Fruit fly (Drosophila melanogaster): ENCODE measurements around the gene CG42818.

The CG42818 gene

dm6 chr2L:16257227-16258071 lies 15.7 kb downstream of the CG42818 start, which contains the start of the genes PRL-1 and EndoGI:
PRL-1 (minus strand) TSS chr2L:16257606.
EndoGI (plus strand) TSS chr2L:16257688.
- peak; percentile 73; the same call in 1 of the 3 replicates for TF ChIP-seq gce (GFP tag; IDR thresholded peaks at IDR 0.05)
- TF ChIP-seq CG9797 (GFP tag; optimal IDR thresholded peaks at IDR 0.05), result no peak
- peak; percentile 70 for TF ChIP-seq lbe (GFP tag; optimal IDR thresholded peaks at IDR 0.05)
- TF ChIP-seq mam (GFP tag; optimal IDR thresholded peaks at IDR 0.05), result peak; percentile 16
- no peak for TF ChIP-seq danr (GFP tag; IDR thresholded peaks at IDR 0.05)
- no peak for TF ChIP-seq Poxn (GFP tag; IDR thresholded peaks at IDR 0.05)
- TF ChIP-seq prd (optimal IDR thresholded peaks at IDR 0.05), result no peak
- peak; percentile 65; the same call in 1 of the 3 replicates for TF ChIP-seq prd (GFP tag; IDR thresholded peaks at IDR 0.05)
- TF ChIP-seq sug (tag; optimal IDR thresholded peaks at IDR 0.05), result peak; percentile 77
- no peak for TF ChIP-seq pita (GFP tag; optimal IDR thresholded peaks at IDR 0.05)
- peak; percentile 84 for TF ChIP-seq CG18262 (tag; optimal IDR thresholded peaks at IDR 0.05)
- TF ChIP-seq yki (optimal IDR thresholded peaks at IDR 0.05), result no peak
- peak; percentile 59; the same call in 1 of the 3 replicates for TF ChIP-seq B-H1 (GFP tag; IDR thresholded peaks at IDR 0.05)
- TF ChIP-seq TFAM (GFP tag; optimal IDR thresholded peaks at IDR 0.05), result no peak
- TF ChIP-seq CG9727 (GFP tag; optimal IDR thresholded peaks at IDR 0.05), result peak; percentile 71
- TF ChIP-seq pros (GFP tag; optimal IDR thresholded peaks at IDR 0.05), result no peak
- peak; percentile 60 for TF ChIP-seq onecut (GFP tag; IDR thresholded peaks at IDR 0.05)
- TF ChIP-seq CoRest (tag; optimal IDR thresholded peaks at IDR 0.05), result peak; percentile 84
- no peak for TF ChIP-seq nau (GFP tag; optimal IDR thresholded peaks at IDR 0.05)
- no peak for TF ChIP-seq Mrtf (GFP tag; IDR thresholded peaks at IDR 0.05)
- 0 out of 2 replicates have a peak, but pooled peaks have one; percentile 62 for TF ChIP-seq seq (GFP tag; IDR thresholded peaks at IDR 0.05)
- TF ChIP-seq CG14860 (GFP tag; IDR thresholded peaks at IDR 0.05; ENCODE audit: partially characterized antibody), result peak; percentile 100
- peak; percentile 59 for TF ChIP-seq sqz (GFP tag; optimal IDR thresholded peaks at IDR 0.05)
- TF ChIP-seq pho (GFP tag; optimal IDR thresholded peaks at IDR 0.05), result peak; percentile 48
- TF ChIP-seq crol (GFP tag; IDR thresholded peaks at IDR 0.05), result no peak
- TF ChIP-seq cato (GFP tag; optimal IDR thresholded peaks at IDR 0.05; ENCODE audit: borderline replicate concordance), result peak; percentile 17
- peak; percentile 37; the same call in 1 of the 2 replicates for TF ChIP-seq Ravus (GFP tag; IDR thresholded peaks at IDR 0.05)
- TF ChIP-seq ab (GFP tag; optimal IDR thresholded peaks at IDR 0.05), result no peak
- no peak for TF ChIP-seq CG43689 (GFP tag; IDR thresholded peaks at IDR 0.05)
- TF ChIP-seq HLH3B (GFP tag; IDR thresholded peaks at IDR 0.05), result peak; percentile 84; the same call in 1 of the 2 replicates
- TF ChIP-seq esg (GFP tag; conservative IDR thresholded peaks at IDR 0.05), result peak; percentile 66
- TF ChIP-seq Med (GFP tag), result peak; percentile 88
- no peak for TF ChIP-seq lab (GFP tag; optimal IDR thresholded peaks at IDR 0.05)
- TF ChIP-seq dati (GFP tag; IDR thresholded peaks at IDR 0.05), result no peak; the same call in 1 of the 2 replicates
- TF ChIP-seq ranshi (GFP tag; IDR thresholded peaks at IDR 0.05), result peak; percentile 78; the same call in 1 of the 2 replicates
- no peak for TF ChIP-seq CG5953 (GFP tag; IDR thresholded peaks at IDR 0.05)
- TF ChIP-seq Camta (GFP tag; optimal IDR thresholded peaks at IDR 0.05), result peak; percentile 28
- TF ChIP-seq chn (GFP tag; optimal IDR thresholded peaks at IDR 0.05), result peak; percentile 14
- peak; percentile 33 for TF ChIP-seq ewg (GFP tag; optimal IDR thresholded peaks at IDR 0.05)
- TF ChIP-seq bowl (GFP tag; IDR thresholded peaks at IDR 0.05), result no peak; the same call in 1 of the 2 replicates
- peak; percentile 91 for TF ChIP-seq CG17829 (tag; optimal IDR thresholded peaks at IDR 0.05)
- peak; percentile 27 for TF ChIP-seq lilli (GFP tag; optimal IDR thresholded peaks at IDR 0.05)
- peak; percentile 36; the same call in 1 of the 2 replicates for TF ChIP-seq MBD-R2 (GFP tag; IDR thresholded peaks at IDR 0.05)
- TF ChIP-seq aop (GFP tag; IDR thresholded peaks at IDR 0.05), result no peak
- TF ChIP-seq HHEX (GFP tag; optimal IDR thresholded peaks at IDR 0.05), result no peak
- peak; percentile 80 for TF ChIP-seq CG10147 (GFP tag; optimal IDR thresholded peaks at IDR 0.05)
- no peak for TF ChIP-seq shn (GFP tag; optimal IDR thresholded peaks at IDR 0.05)
- TF ChIP-seq CG18599 (GFP tag; optimal IDR thresholded peaks at IDR 0.05), result peak; percentile 79
- no peak for TF ChIP-seq CG17802 (tag; optimal IDR thresholded peaks at IDR 0.05)
- peak; percentile 86 for TF ChIP-seq Nf-YC (tag; optimal IDR thresholded peaks at IDR 0.05)
